Fruit fly (Drosophila melanogaster) Kc167 (cell line): ENCODE measurements around the gene FASN2.

Experiments used
- Myc ChIP-seq: fragments of >200 bp; optimal IDR thresholded peaks from 2 replicates; lab custom pipeline; 2017; ENCODE audit warnings: missing external identifiers
- psq ChIP-seq: fragments of >200 bp; optimal IDR thresholded peaks from 2 replicates; lab custom pipeline; 2017; ENCODE audit warnings: missing external identifiers

dm6 chr2L:3006925-3007426, 36.8 kb upstream of the FASN2 start:
- TF ChIP-seq Myc (lab: Kevin White, UChicago), result no peak
- TF ChIP-seq psq (lab: Kevin White, UChicago), result no peak
